Fruit fly (Drosophila melanogaster): ENCODE data around the gene lsn.

Gene lsn

dm6 chr3R:21870158-21870971, 5.4 kb downstream of the lsn start, which contains the start of gene CG31431 (continued):
- TF ChIP-seq ERR (GFP tag; optimal IDR thresholded peaks at IDR 0.05) (peak; percentile 97), Jarid2 (GFP tag; optimal IDR thresholded peaks at IDR 0.05) (peak; percentile 85), ind (GFP tag; optimal IDR thresholded peaks at IDR 0.05) (peak; percentile 98), jing (GFP tag; optimal IDR thresholded peaks at IDR 0.05) (peak; percentile 94), E2f1 (GFP tag; IDR thresholded peaks at IDR 0.05) (peak; percentile 97), gsb-n (tag; optimal IDR thresholded peaks at IDR 0.05) (peak; percentile 93), CG2712 (tag; optimal IDR thresholded peaks at IDR 0.05) (peak; percentile 97), CG7556 (GFP tag; optimal IDR thresholded peaks at IDR 0.05) (peak; percentile 97), CG17612 (GFP tag; IDR thresholded peaks at IDR 0.05) (peak; percentile 93), slou (GFP tag; optimal IDR thresholded peaks at IDR 0.05) (peak; percentile 94), Hr39 (optimal IDR thresholded peaks at IDR 0.05) (no peak), CG6854 (GFP tag; optimal IDR thresholded peaks at IDR 0.05) (peak; percentile 96), rib (GFP tag; IDR thresholded peaks at IDR 0.05) (peak; percentile 98), CG3163 (GFP tag; optimal IDR thresholded peaks at IDR 0.05) (peak; percentile 88), ttk (GFP tag; IDR thresholded peaks at IDR 0.05) (peak; percentile 96), C15 (GFP tag; IDR thresholded peaks at IDR 0.05) (peak; percentile 95), CG8089 (GFP tag; optimal IDR thresholded peaks at IDR 0.05) (peak; percentile 95), HmgD (GFP tag; optimal IDR thresholded peaks at IDR 0.05) (peak; percentile 95), tx (GFP tag; optimal IDR thresholded peaks at IDR 0.05) (peak; percentile 95), CG1529 (GFP tag; optimal IDR thresholded peaks at IDR 0.05) (peak; percentile 91), CG2889 (GFP tag; IDR thresholded peaks at IDR 0.05) (peak; percentile 94), ab (GFP tag; optimal IDR thresholded peaks at IDR 0.05) (peak; percentile 94), CG11247 (GFP tag; IDR thresholded peaks at IDR 0.05) (peak; percentile 98), Gsc (GFP tag; IDR thresholded peaks at IDR 0.05) (no peak; the same call in none of the 2 replicates), trh (GFP tag; optimal IDR thresholded peaks at IDR 0.05) (peak; percentile 87), Tbp (GFP tag; optimal IDR thresholded peaks at IDR 0.05) (no peak), Dbx (GFP tag; IDR thresholded peaks at IDR 0.05) (peak; percentile 98), MTF-1 (GFP tag; optimal IDR thresholded peaks at IDR 0.05; ENCODE audit: borderline replicate concordance) (peak; percentile 93), CG6175 (GFP tag; IDR thresholded peaks at IDR 0.05) (peak; percentile 97), bab2 (GFP tag; optimal IDR thresholded peaks at IDR 0.05) (peak; percentile 98), Usf (GFP tag; optimal IDR thresholded peaks at IDR 0.05) (peak; percentile 93), phol (tag; optimal IDR thresholded peaks at IDR 0.05) (peak; percentile 94), CG2202 (tag; optimal IDR thresholded peaks at IDR 0.05) (peak; percentile 86), Fer3 (tag; optimal IDR thresholded peaks at IDR 0.05) (peak; percentile 98), CG4282 (GFP tag; optimal IDR thresholded peaks at IDR 0.05) (peak; percentile 92), CG10321 (GFP tag; IDR thresholded peaks at IDR 0.05) (peak; percentile 71), zf30C (GFP tag; optimal IDR thresholded peaks at IDR 0.05) (peak; percentile 93), pan (optimal IDR thresholded peaks at IDR 0.05) (no peak), pan (GFP tag; optimal IDR thresholded peaks at IDR 0.05 in 1 of 2, IDR thresholded peaks at IDR 0.05 in 1 of 2) (peak in 1 of 2 experiments; percentile 98), toy (GFP tag; IDR thresholded peaks at IDR 0.05) (peak; percentile 96), Poxn (GFP tag; IDR thresholded peaks at IDR 0.05) (peak; percentile 95), Adf1 (GFP tag; IDR thresholded peaks at IDR 0.05) (peak; percentile 86), CG31441 (GFP tag; IDR thresholded peaks at IDR 0.05) (peak; percentile 97), CG8944 (GFP tag; optimal IDR thresholded peaks at IDR 0.05) (peak; percentile 98), sim (GFP tag; IDR thresholded peaks at IDR 0.05) (peak; percentile 94), abd-A (tag; optimal IDR thresholded peaks at IDR 0.05) (peak; percentile 71), CG9876 (GFP tag; optimal IDR thresholded peaks at IDR 0.05) (peak; percentile 94), Dfd (GFP tag; optimal IDR thresholded peaks at IDR 0.05) (no peak), ro (GFP tag; IDR thresholded peaks at IDR 0.05) (peak; percentile 93), ci (GFP tag; IDR thresholded peaks at IDR 0.05) (peak; percentile 98), vfl (GFP tag; optimal IDR thresholded peaks at IDR 0.05) (peak; percentile 96), CG6654 (GFP tag; optimal IDR thresholded peaks at IDR 0.05) (peak; percentile 86)
